Fruit fly (Drosophila melanogaster): ENCODE measurements around the gene Orct.

Gene Orct

DNA sequence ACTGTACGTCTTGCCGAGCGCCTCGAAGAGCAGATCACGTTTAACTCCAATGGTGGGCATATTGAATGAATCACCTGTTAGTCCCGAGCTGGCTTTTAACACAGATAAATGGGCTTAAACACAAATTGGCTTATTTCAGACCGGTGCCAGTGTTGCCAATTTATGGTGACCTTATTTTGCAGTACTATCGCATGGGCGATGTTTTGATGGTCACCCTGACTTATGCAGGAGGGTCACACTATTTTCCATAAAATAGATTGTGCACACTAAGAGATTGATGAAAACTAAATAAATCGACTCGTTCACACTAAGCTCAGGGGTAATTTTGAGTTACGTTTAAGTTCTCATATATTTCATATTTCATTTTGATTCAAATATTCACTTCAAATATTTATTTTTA lies 23.6 kb upstream of the Orct start, which contains the start of gene beta-PheRS (continued):
- TF ChIP-seq CG8119 (GFP tag; IDR thresholded peaks at IDR 0.05), result no peak
- no peak for TF ChIP-seq dsx (GFP tag; optimal IDR thresholded peaks at IDR 0.05; ENCODE audit: poor library complexity, severe bottlenecking)

- no peak for TF ChIP-seq Hr39 (GFP tag; optimal IDR thresholded peaks at IDR 0.05)
- no peak for TF ChIP-seq Hr4 (GFP tag; optimal IDR thresholded peaks at IDR 0.05)
- TF ChIP-seq CG8319 (GFP tag; optimal IDR thresholded peaks at IDR 0.05), result no peak
- no peak for TF ChIP-seq Smox (GFP tag; optimal IDR thresholded peaks at IDR 0.05)
- no peak for TF ChIP-seq CG15336 (GFP tag; IDR thresholded peaks at IDR 0.05)
- TF ChIP-seq Lpt (GFP tag; optimal IDR thresholded peaks at IDR 0.05), result no peak
- no peak for TF ChIP-seq CG11902 (GFP tag; optimal IDR thresholded peaks at IDR 0.05)
- TF ChIP-seq CG1621 (tag; optimal IDR thresholded peaks at IDR 0.05), result no peak
- TF ChIP-seq ss (GFP tag; optimal IDR thresholded peaks at IDR 0.05), result no peak
- no peak for TF ChIP-seq CG10631 (GFP tag; optimal IDR thresholded peaks at IDR 0.05)
- TF ChIP-seq CG7368 (GFP tag; optimal IDR thresholded peaks at IDR 0.05), result no peak
- no peak for TF ChIP-seq Eip75B (GFP tag; optimal IDR thresholded peaks at IDR 0.05)
- no peak for TF ChIP-seq OdsH (GFP tag; optimal IDR thresholded peaks at IDR 0.05)
Measured at dm6 chr3R:24258333-24258732, 17.7 kb upstream of the Orct start.

DNA sequence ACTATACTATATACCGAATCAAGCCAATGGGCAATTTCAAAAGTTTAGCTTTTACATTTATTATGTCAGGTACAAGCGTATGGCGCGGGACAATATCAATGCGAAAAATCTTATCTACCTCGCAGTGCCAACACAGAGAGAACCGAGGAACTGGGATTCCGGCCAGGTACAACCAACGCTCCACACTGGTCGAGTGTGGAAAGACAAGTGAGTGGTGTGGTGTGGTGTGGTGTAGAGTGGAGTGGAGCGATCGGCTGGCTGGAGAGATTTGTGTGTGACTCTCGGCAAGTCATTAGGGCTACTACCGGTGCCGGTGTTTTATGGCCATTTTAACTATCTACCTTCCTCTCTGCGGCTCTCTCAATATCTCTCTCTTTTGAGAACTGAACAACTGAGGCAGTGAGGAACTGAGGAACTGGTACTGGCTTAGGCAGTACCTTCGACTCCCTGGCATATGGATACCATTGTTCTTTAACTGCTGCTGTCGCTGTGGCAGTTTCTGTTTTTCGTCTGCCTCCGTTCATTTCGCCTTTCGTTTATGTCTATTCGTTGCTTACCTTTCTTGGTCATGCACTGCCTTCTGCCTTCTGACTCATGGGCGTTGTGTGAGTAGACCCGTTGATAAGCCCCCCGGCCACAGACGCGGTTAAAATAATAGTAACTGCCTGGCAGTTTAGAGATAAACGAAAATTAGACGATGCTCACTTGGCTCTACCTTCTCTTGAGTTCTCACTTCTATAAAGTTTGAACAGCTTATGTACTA lies 16.6 kb upstream of the Orct start:
- TF ChIP-seq CG9139 (GFP tag; optimal IDR thresholded peaks at IDR 0.05), result peak; percentile 90
- peak; percentile 93 for TF ChIP-seq Sox102F (GFP tag; optimal IDR thresholded peaks at IDR 0.05)
- peak; percentile 92 for TF ChIP-seq eg (GFP tag; IDR thresholded peaks at IDR 0.05)
- peak; percentile 90 for TF ChIP-seq Gug (GFP tag; IDR thresholded peaks at IDR 0.05)
- peak; percentile 85 to 97 for TF ChIP-seq salr (GFP tag; optimal IDR thresholded peaks at IDR 0.05)
- TF ChIP-seq CG10669 (GFP tag; optimal IDR thresholded peaks at IDR 0.05), result peak; percentile 97
- peak; percentile 88 for TF ChIP-seq CG32006 (GFP tag; optimal IDR thresholded peaks at IDR 0.05)
- TF ChIP-seq Eip75B (GFP tag; optimal IDR thresholded peaks at IDR 0.05), result peak; percentile 97
- peak; percentile 93 for TF ChIP-seq CG34406 (GFP tag; optimal IDR thresholded peaks at IDR 0.05)
- TF ChIP-seq net (GFP tag; optimal IDR thresholded peaks at IDR 0.05), result peak; percentile 95
- peak; percentile 74 for TF ChIP-seq fkh (GFP tag; optimal IDR thresholded peaks at IDR 0.05)
- TF ChIP-seq Blimp-1 (GFP tag; optimal IDR thresholded peaks at IDR 0.05), result peak; percentile 77
- peak; percentile 97 for TF ChIP-seq CG1621 (tag; optimal IDR thresholded peaks at IDR 0.05)
- TF ChIP-seq Hr39 (GFP tag; optimal IDR thresholded peaks at IDR 0.05), result peak; percentile 95
- peak; percentile 84 for TF ChIP-seq CG16779 (tag; optimal IDR thresholded peaks at IDR 0.05)
- peak; percentile 87 for TF ChIP-seq CG15336 (GFP tag; IDR thresholded peaks at IDR 0.05)
- peak; percentile 96 for TF ChIP-seq CG8632 (GFP tag; optimal IDR thresholded peaks at IDR 0.05)
- no peak for TF ChIP-seq CG4318 (GFP tag; optimal IDR thresholded peaks at IDR 0.05)
- peak; percentile 96 for TF ChIP-seq pdm3 (GFP tag; optimal IDR thresholded peaks at IDR 0.05)
- peak; percentile 97 for TF ChIP-seq Ets96B (tag; optimal IDR thresholded peaks at IDR 0.05)
- peak; percentile 93 for TF ChIP-seq CG8319 (GFP tag; optimal IDR thresholded peaks at IDR 0.05)
- peak; percentile 96 for TF ChIP-seq acj6 (GFP tag; optimal IDR thresholded peaks at IDR 0.05)
- peak; percentile 95 for TF ChIP-seq dsx (GFP tag; optimal IDR thresholded peaks at IDR 0.05; ENCODE audit: poor library complexity, severe bottlenecking)
- TF ChIP-seq Lpt (GFP tag; optimal IDR thresholded peaks at IDR 0.05), result peak; percentile 89
- peak; percentile 93 for TF ChIP-seq CG31627 (GFP tag; optimal IDR thresholded peaks at IDR 0.05)
- TF ChIP-seq fd59A (GFP tag; optimal IDR thresholded peaks at IDR 0.05), result peak; percentile 97
- TF ChIP-seq Smox (GFP tag; optimal IDR thresholded peaks at IDR 0.05), result peak; percentile 92
- peak; percentile 96 for TF ChIP-seq Sox14 (GFP tag; optimal IDR thresholded peaks at IDR 0.05)
- TF ChIP-seq CG11902 (GFP tag; optimal IDR thresholded peaks at IDR 0.05), result peak; percentile 94
- TF ChIP-seq CG7368 (GFP tag; optimal IDR thresholded peaks at IDR 0.05), result peak; percentile 96
- TF ChIP-seq CG8119 (GFP tag; IDR thresholded peaks at IDR 0.05), result peak; percentile 88
- peak; percentile 93 to 96 for TF ChIP-seq ss (GFP tag; optimal IDR thresholded peaks at IDR 0.05)
- TF ChIP-seq achi (GFP tag; optimal IDR thresholded peaks at IDR 0.05), result peak; percentile 94
- TF ChIP-seq CG3032 (tag; optimal IDR thresholded peaks at IDR 0.05), result peak; percentile 97
- peak; percentile 88 for TF ChIP-seq vri (GFP tag; optimal IDR thresholded peaks at IDR 0.05)
- TF ChIP-seq CG11762 (GFP tag; optimal IDR thresholded peaks at IDR 0.05; ENCODE audit: insufficient read depth), result peak; percentile 89
- peak; percentile 94 for TF ChIP-seq topi (GFP tag; optimal IDR thresholded peaks at IDR 0.05)
- TF ChIP-seq dac (GFP tag; optimal IDR thresholded peaks at IDR 0.05), result peak; percentile 69
- TF ChIP-seq Hr4 (GFP tag; optimal IDR thresholded peaks at IDR 0.05), result peak; percentile 90
- peak; percentile 78 for TF ChIP-seq CG6854 (GFP tag; optimal IDR thresholded peaks at IDR 0.05)
- peak; percentile 95 for TF ChIP-seq spab (GFP tag; optimal IDR thresholded peaks at IDR 0.05)
- peak; percentile 95 for TF ChIP-seq CG10631 (GFP tag; optimal IDR thresholded peaks at IDR 0.05)

Measured in whole organism, prepupa.